Fruit fly (Drosophila melanogaster) whole organism, prepupa: Measurements from ENCODE around the gene CG15258.

Source experiments
- Blimp-1 ChIP-seq: fragments of 200-800 bp; sonication (Bioruptor generic); optimal IDR thresholded peaks from 3 replicates; lab custom pipeline; 2017; ENCODE audit warnings: missing biosample characterization, missing genetic modification characterization, mild to moderate bottlenecking, moderate library complexity, missing genetic modification reagents
- CG10669 ChIP-seq: fragments of 200-800 bp; sonication (Bioruptor generic); optimal IDR thresholded peaks from 3 replicates; lab custom pipeline; 2018; ENCODE audit warnings: missing biosample characterization, mild to moderate bottlenecking, missing genetic modification characterization, moderate library complexity
- CG15336 ChIP-seq: fragments of 200-800 bp; sonication (Bioruptor generic); IDR thresholded peaks from 2 replicates; pipeline ENCODE4 v1.3.6; 2022; ENCODE audit warnings: missing biosample characterization, missing genetic modification characterization
- CG1621 ChIP-seq: fragments of 200-800 bp; sonication (Bioruptor generic); optimal IDR thresholded peaks from 3 replicates; lab custom pipeline; 2018; ENCODE audit warnings: missing biosample characterization, mild to moderate bottlenecking, missing genetic modification characterization
- CG3032 ChIP-seq: fragments of 200-800 bp; optimal IDR thresholded peaks from 2 replicates; lab custom pipeline; 2019; ENCODE audit warnings: missing biosample characterization, mild to moderate bottlenecking, missing genetic modification characterization, moderate library complexity
- CG32006 ChIP-seq: fragments of 200-800 bp; sonication (Bioruptor generic); optimal IDR thresholded peaks from 3 replicates; lab custom pipeline; 2017; ENCODE audit warnings: missing biosample characterization, mild to moderate bottlenecking, missing genetic modification characterization
- CG3919 ChIP-seq: fragments of 200-800 bp; sonication (Bioruptor generic); optimal IDR thresholded peaks from 3 replicates; lab custom pipeline; 2016; ENCODE audit warnings: missing biosample characterization, missing genetic modification characterization
- CG4318 ChIP-seq: fragments of 200-800 bp; sonication (Bioruptor generic); optimal IDR thresholded peaks from 3 replicates; lab custom pipeline; 2017; ENCODE audit warnings: missing biosample characterization, mild to moderate bottlenecking, missing genetic modification characterization
- CG6163 ChIP-seq: fragments of 200-800 bp; sonication (Bioruptor generic); IDR thresholded peaks from 3 replicates; pipeline ENCODE4 v1.3.6; 2022; ENCODE audit warnings: missing biosample characterization, missing genetic modification characterization
- CG6276 ChIP-seq: fragments of 200-800 bp; sonication (Bioruptor generic); optimal IDR thresholded peaks from 2 replicates; lab custom pipeline; 2017; ENCODE audit warnings: missing biosample characterization, mild to moderate bottlenecking, missing genetic modification characterization
- CG6808 ChIP-seq: fragments of 200-800 bp; sonication (Bioruptor generic); optimal IDR thresholded peaks from 3 replicates; lab custom pipeline; 2017; ENCODE audit warnings: missing biosample characterization, missing genetic modification characterization, mild to moderate bottlenecking, moderate library complexity, missing genetic modification reagents
- CG7368 ChIP-seq: fragments of 200-800 bp; sonication (Bioruptor generic); optimal IDR thresholded peaks from 3 replicates; lab custom pipeline; 2016; ENCODE audit warnings: missing biosample characterization, missing genetic modification characterization
- CG8119 ChIP-seq: fragments of 200-800 bp; sonication (Bioruptor generic); IDR thresholded peaks from 3 replicates; pipeline ENCODE4 v1.3.6; 2022; ENCODE audit warnings: missing biosample characterization, missing genetic modification characterization
- CG8632 ChIP-seq: fragments of 200-800 bp; sonication (Bioruptor generic); optimal IDR thresholded peaks from 3 replicates; lab custom pipeline; 2016; ENCODE audit warnings: missing biosample characterization, missing genetic modification characterization
- Eip78C ChIP-seq: fragments of 200-800 bp; sonication (Bioruptor generic); peaks from one replicate; lab custom pipeline; 2016; ENCODE audit warnings: missing biosample characterization, missing genetic modification characterization
- Ets96B ChIP-seq: fragments of 200-800 bp; optimal IDR thresholded peaks from 2 replicates; lab custom pipeline; 2019; ENCODE audit warnings: missing biosample characterization, mild to moderate bottlenecking, missing genetic modification characterization, moderate library complexity
- Gug ChIP-seq: fragments of 200-800 bp; sonication (Bioruptor generic); IDR thresholded peaks from 2 replicates; pipeline ENCODE4 v1.3.6; 2022; ENCODE audit warnings: missing biosample characterization, missing genetic modification characterization
- Hr39 ChIP-seq: fragments of 200-800 bp; sonication (Bioruptor generic); optimal IDR thresholded peaks from 2 replicates; lab custom pipeline; 2016; ENCODE audit warnings: missing biosample characterization, missing genetic modification characterization
- Hr4 ChIP-seq: fragments of 200-800 bp; sonication (Bioruptor generic); optimal IDR thresholded peaks from 3 replicates; lab custom pipeline; 2016; ENCODE audit warnings: missing biosample characterization, missing genetic modification characterization
- Lpt ChIP-seq: fragments of 200-800 bp; sonication (Bioruptor generic); optimal IDR thresholded peaks from 3 replicates; lab custom pipeline; 2016; ENCODE audit warnings: missing biosample characterization, missing genetic modification characterization
- Met ChIP-seq: fragments of 200-800 bp; sonication (Bioruptor generic); optimal IDR thresholded peaks from 3 replicates; lab custom pipeline; 2016; ENCODE audit warnings: missing biosample characterization, missing genetic modification characterization
- OdsH ChIP-seq: fragments of 200-800 bp; sonication (Bioruptor generic); optimal IDR thresholded peaks from 3 replicates; lab custom pipeline; 2016; ENCODE audit warnings: missing biosample characterization, missing genetic modification characterization
- Smox ChIP-seq: fragments of 200-800 bp; sonication (Bioruptor generic); optimal IDR thresholded peaks from 3 replicates; lab custom pipeline; 2016; ENCODE audit warnings: missing biosample characterization, missing genetic modification characterization
- Sox102F ChIP-seq: fragments of 200-800 bp; sonication (Bioruptor generic); optimal IDR thresholded peaks from 2 replicates; lab custom pipeline; 2016; ENCODE audit warnings: missing biosample characterization, mild to moderate bottlenecking, missing genetic modification characterization
- Sox14 ChIP-seq: fragments of 200-800 bp; sonication (Bioruptor generic); optimal IDR thresholded peaks from 3 replicates; lab custom pipeline; 2016; ENCODE audit warnings: missing biosample characterization, missing genetic modification characterization
- acj6 ChIP-seq: fragments of 200-800 bp; sonication (Bioruptor generic); optimal IDR thresholded peaks from 3 replicates; lab custom pipeline; 2016; ENCODE audit warnings: missing biosample characterization, missing genetic modification characterization
- dac ChIP-seq: fragments of 200-800 bp; sonication (Bioruptor generic); optimal IDR thresholded peaks from 2 replicates; lab custom pipeline; 2017; ENCODE audit warnings: missing biosample characterization, mild to moderate bottlenecking, missing genetic modification characterization
- eg ChIP-seq: fragments of 200-800 bp; sonication (Bioruptor generic); IDR thresholded peaks from 3 replicates; pipeline ENCODE4 v1.3.6; 2022; ENCODE audit warnings: missing biosample characterization, missing genetic modification characterization
- esn ChIP-seq: fragments of 200-800 bp; sonication (Bioruptor generic); optimal IDR thresholded peaks from 2 replicates; lab custom pipeline; 2016; ENCODE audit warnings: missing biosample characterization, mild to moderate bottlenecking, missing genetic modification characterization, moderate library complexity
- fkh ChIP-seq: fragments of 200-800 bp; sonication (Bioruptor generic); optimal IDR thresholded peaks from 3 replicates; lab custom pipeline; 2017; ENCODE audit warnings: missing biosample characterization, mild to moderate bottlenecking, missing genetic modification characterization, moderate library complexity
- lz ChIP-seq: fragments of 200-800 bp; sonication (Bioruptor generic); optimal IDR thresholded peaks from 3 replicates; lab custom pipeline; 2016; ENCODE audit warnings: missing biosample characterization, missing genetic modification characterization
- net ChIP-seq: fragments of 200-800 bp; sonication (Bioruptor generic); optimal IDR thresholded peaks from 3 replicates; lab custom pipeline; 2016; ENCODE audit warnings: missing biosample characterization, missing genetic modification characterization
- pdm3 ChIP-seq: fragments of 200-800 bp; sonication (Bioruptor generic); optimal IDR thresholded peaks from 3 replicates; lab custom pipeline; 2016; ENCODE audit warnings: missing biosample characterization, missing genetic modification characterization
- salr ChIP-seq, 2 experiments: fragments of 200-800 bp; sonication (Bioruptor generic); optimal IDR thresholded peaks; 3 replicates each; lab custom pipeline; 2016 to 2018; ENCODE audit warnings: missing biosample characterization in 2 of 2, missing genetic modification characterization in 2 of 2, mild to moderate bottlenecking in 1 of 2
- svp ChIP-seq: fragments of 200-800 bp; sonication (Bioruptor generic); peaks from one replicate; lab custom pipeline; 2016; ENCODE audit warnings: missing biosample characterization, missing genetic modification characterization
- vri ChIP-seq: fragments of 200-800 bp; sonication (Bioruptor generic); optimal IDR thresholded peaks from 3 replicates; lab custom pipeline; 2016; ENCODE audit warnings: missing biosample characterization, mild to moderate bottlenecking, missing genetic modification characterization

Gene CG15258

DNA sequence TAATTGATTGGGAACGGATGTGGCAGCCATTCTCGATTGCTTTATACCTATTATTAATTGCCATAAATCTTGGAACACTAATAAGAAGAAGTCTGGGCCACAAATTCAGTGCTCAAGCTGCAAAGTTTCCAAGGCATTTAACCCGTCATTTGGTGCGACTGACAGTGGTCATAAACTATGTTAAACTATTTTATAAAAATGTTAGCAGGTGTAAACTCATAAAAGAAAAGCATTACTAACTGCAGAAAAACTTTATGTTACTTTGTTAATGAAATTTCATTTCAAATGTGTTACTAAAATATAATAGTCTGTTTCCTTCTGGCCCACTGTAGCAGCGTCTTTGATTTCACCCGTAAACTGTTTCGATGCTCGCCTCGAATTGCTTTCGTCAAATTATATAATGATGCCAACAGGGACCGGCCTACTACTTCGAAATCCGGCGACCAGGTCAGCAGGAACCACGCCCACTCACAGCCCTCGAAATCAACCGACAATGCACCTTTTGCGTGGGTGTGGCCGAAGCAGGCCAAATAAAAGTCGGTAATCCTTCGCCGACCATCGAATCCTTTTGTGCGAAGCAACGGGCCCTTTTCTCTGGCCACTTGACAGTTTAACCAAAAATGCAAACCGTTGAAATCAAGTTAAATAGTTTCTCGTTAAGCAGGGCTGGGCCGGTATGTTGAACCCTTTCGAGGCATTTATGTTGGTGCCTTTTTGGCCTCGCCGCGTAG lies 35.7 kb downstream of the CG15258 start:
- TF ChIP-seq svp, result peak; percentile 56
- TF ChIP-seq CG6276, result no peak
- no peak for TF ChIP-seq Gug
- TF ChIP-seq esn (GFP tag; lab: Kevin White, UChicago), result peak; percentile 16
- TF ChIP-seq Smox (GFP tag; lab: Kevin White, UChicago), result peak; percentile 20
- peak; percentile 6 for TF ChIP-seq Hr39 (GFP tag; lab: Kevin White, UChicago)
- no peak for TF ChIP-seq CG8632 (GFP tag; lab: Kevin White, UChicago)
- no peak for TF ChIP-seq Sox14
- no peak for TF ChIP-seq CG6163 (GFP tag; lab: Robert Waterston, UW)
- TF ChIP-seq lz, result no peak
- peak; percentile 0 for TF ChIP-seq vri (GFP tag; lab: Kevin White, UChicago)
- peak; percentile 14 for TF ChIP-seq OdsH
- peak; percentile 9 for TF ChIP-seq Met
- TF ChIP-seq Eip78C, result peak; percentile 54
- TF ChIP-seq, all 60 proteins: peak for 8

DNA sequence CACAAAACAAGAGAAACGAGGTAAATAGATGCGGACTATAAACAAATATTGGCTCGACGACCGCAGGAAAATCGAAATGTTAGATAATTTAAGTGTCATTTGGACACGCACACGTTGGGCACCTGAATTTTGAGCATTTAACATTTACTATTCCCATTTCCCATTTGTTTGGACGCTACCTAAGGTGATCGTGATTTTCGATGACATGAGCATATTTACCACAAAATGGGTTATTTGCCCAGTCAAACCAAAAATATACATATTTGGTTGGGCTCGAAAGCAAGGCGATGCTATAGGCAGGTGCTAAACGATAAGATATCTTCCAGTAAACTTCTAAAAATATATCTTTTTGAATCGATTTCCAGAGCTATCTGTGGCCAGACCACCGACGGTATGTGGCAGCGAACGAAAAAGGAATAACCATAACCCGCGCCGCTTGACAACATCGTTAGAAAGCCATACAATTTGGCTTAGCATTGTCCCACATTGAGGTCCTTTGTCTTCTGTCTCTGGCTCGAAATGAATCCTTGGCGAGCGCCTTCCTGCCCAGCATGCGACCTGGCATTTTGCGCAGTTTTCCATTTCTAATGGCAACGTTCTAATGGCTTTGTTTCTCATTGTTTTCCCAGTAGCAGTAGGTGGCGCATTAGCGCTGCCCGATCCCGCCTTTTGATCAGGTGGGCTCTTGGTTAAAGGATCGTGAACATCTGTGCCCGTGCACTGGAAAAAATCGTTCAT lies 37.2 kb downstream of the CG15258 start:
- TF ChIP-seq CG15336, result no peak
- TF ChIP-seq fkh (GFP tag; lab: Kevin White, UChicago), result peak; percentile 83
- no peak for TF ChIP-seq CG3032 (tag; lab: Kevin White, UChicago)
- TF ChIP-seq CG6163 (GFP tag; lab: Robert Waterston, UW), result no peak
- no peak for TF ChIP-seq CG7368 (GFP tag; lab: Kevin White, UChicago)

DNA sequence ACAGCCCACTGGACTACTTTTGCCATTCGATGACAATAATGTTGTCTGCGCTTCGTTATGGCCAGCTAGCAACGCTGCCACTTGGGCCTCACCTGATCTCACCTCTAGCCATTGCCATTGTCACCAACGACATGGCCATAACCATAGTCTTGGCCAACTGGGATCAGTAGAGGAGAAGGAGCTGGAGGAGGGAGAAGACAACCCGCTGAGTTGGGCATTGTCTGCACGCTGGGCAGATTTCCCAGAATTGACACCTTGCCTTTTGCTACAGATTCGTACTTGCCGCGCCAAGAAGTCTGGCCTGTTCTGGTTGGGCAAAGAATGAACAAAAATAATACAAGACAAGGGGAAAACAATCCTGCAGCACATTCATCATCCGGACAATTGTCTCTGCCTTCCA lies 38.2 kb downstream of the CG15258 start:
- no peak for TF ChIP-seq CG15336
- TF ChIP-seq Sox102F (GFP tag; lab: Kevin White, UChicago), result no peak
- TF ChIP-seq CG6808 (GFP tag; lab: Kevin White, UChicago), result no peak
- TF ChIP-seq pdm3 (GFP tag; lab: Kevin White, UChicago), result no peak
- no peak for TF ChIP-seq CG7368 (GFP tag; lab: Kevin White, UChicago)
- TF ChIP-seq eg, result no peak
- no peak for TF ChIP-seq OdsH
- TF ChIP-seq Eip78C, result no peak
- TF ChIP-seq Ets96B (tag; lab: Kevin White, UChicago), result no peak
- TF ChIP-seq Lpt (GFP tag; lab: Kevin White, UChicago), result no peak
- TF ChIP-seq esn (GFP tag; lab: Kevin White, UChicago), result no peak
- no peak for TF ChIP-seq CG10669 (GFP tag; lab: Kevin White, UChicago)
- TF ChIP-seq Hr39 (GFP tag; lab: Kevin White, UChicago), result no peak

DNA sequence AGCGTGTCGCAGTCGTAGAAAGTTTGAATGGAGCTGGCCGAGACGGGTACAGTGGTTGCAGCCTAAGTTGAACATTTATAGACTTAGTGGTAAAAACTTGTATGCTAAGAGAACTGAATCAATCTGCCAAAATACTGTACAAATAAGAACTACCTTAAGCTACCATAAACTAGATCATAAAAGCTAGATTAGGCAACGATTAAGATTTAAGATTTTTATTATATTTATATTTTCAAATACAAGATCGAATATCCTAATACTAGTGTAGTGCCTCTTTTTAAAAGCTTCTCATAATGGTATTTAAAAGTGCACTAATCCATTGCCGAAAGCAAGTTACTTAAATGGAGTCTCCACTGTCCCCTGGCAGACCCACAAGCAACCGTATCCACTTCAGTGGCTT lies 40.0 kb downstream of the CG15258 start:
- TF ChIP-seq CG8119 (GFP tag; lab: Robert Waterston, UW) (peak; percentile 73), dac (GFP tag; lab: Kevin White, UChicago) (peak; percentile 50), CG15336 (peak; percentile 69), acj6 (GFP tag; lab: Kevin White, UChicago) (peak; percentile 17), salr (GFP tag; optimal IDR thresholded peaks at IDR 0.05; lab: Kevin White, UChicago) (peak in 1 of 2 experiments; percentile 19), CG3032 (tag; lab: Kevin White, UChicago) (no peak), CG32006 (GFP tag; lab: Kevin White, UChicago) (peak; percentile 88), CG4318 (GFP tag; lab: Kevin White, UChicago) (peak; percentile 78), CG1621 (tag; lab: Kevin White, UChicago) (no peak), Hr4 (GFP tag; lab: Kevin White, UChicago) (peak; percentile 67), Blimp-1 (GFP tag; lab: Kevin White, UChicago) (no peak), net (GFP tag; lab: Kevin White, UChicago) (peak; percentile 10), Eip78C (peak; percentile 67), lz (no peak), CG3919 (GFP tag; lab: Kevin White, UChicago) (peak; percentile 5), Lpt (GFP tag; lab: Kevin White, UChicago) (peak; percentile 28), CG6276 (peak; percentile 70)
